Worm (Caenorhabditis elegans): ENCODE measurements around the gene T01B7.13.

DNA sequence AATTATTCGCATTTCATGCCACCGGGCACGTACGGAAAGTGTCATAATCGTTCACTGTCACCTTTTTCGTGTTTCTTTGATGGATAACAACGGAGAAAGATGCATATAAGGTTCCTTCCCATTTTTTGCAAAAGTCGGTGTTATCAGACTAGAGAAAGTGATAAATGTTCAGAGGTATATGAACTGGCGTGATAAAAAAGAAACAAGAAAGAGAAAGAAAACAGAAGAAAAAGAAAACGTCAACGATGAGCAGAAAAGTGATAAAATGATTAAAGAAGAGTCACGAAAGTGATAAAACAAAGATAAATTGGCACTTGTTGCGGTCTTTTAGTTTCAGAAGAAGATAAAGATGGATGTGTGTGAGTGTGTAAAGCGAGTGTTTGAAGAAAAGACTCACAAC is 15.1 kb downstream of the T01B7.13 start:
- no peak for TF ChIP-seq ceh-90 (tag; optimal IDR thresholded peaks at IDR 0.05)
- TF ChIP-seq hpl-2 (GFP tag; optimal IDR thresholded peaks at IDR 0.05), result no peak
- TF ChIP-seq nhr-28 (tag; optimal IDR thresholded peaks at IDR 0.05), result no peak
- TF ChIP-seq skn-1 (tag; optimal IDR thresholded peaks at IDR 0.05), result no peak

Data from whole organism, L1 larva.